Fruit fly (Drosophila melanogaster): ENCODE data around the gene vib.

Gene vib

DNA sequence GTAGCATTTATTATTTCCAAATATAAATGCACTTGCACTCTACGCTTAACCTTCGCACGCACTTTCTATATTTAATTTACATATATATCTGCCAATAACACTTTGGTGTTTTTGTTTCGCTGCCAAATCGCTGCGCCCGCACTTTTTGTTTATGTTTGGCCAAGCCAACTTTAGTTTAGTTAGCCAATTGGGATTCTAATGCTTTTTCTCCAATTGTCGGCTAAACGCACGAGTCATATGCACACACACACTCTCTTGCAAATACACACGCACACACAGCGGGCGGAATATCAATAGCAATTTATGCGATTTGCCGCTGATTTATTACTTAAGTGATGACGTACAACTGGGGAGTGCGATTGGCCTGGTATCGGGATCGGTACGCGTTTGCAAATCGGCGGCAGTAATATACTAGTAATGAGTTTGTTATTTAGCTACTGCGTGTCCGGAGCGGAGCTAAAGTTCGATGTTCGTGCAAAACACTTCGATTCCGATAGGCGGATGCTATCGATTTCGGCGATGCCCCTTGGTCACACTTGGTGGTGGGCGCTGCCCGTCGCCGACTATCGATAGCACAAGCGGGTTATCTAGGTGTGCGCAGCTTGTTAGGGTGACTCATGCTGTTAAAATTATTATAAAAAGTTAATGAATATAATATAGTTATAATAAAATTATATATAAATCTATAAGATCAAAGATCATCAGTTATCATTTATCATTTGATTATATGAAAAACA lies at the start of gene vib:
Gene vib, minus strand, starts transcription at position 515 of the 737 bp plus-strand sequence.
- TF ChIP-seq Dll (optimal IDR thresholded peaks at IDR 0.05) (no peak), EcR (GFP tag; optimal IDR thresholded peaks at IDR 0.05) (no peak), usp (GFP tag; optimal IDR thresholded peaks at IDR 0.05) (no peak), pan (optimal IDR thresholded peaks at IDR 0.05) (no peak), psq (optimal IDR thresholded peaks at IDR 0.05) (no peak), CG8478 (optimal IDR thresholded peaks at IDR 0.05) (no peak)

DNA sequence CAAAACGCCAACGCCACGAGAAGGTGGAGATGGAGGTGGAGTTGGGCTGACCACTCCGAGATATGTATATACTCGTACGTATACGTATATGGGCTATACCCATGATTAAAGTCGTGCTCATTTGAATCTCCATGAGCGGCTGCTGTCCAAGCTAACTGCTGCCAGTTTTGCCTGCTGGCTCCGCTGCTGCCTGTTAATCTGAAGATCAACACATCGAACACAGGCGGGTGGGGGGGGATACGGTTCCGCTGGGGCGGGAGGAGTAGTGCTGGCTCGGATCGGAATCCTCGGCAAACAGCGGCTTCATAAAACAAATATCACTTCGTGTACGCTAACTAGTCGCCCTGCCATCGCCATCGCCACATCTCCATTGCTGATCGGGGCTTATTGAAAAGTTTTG lies 49.7 kb upstream of the vib start:
- no peak for TF ChIP-seq CG8478 (optimal IDR thresholded peaks at IDR 0.05)
- TF ChIP-seq Dll (optimal IDR thresholded peaks at IDR 0.05): no peak
- TF ChIP-seq usp (GFP tag; optimal IDR thresholded peaks at IDR 0.05): no peak
- TF ChIP-seq pan (optimal IDR thresholded peaks at IDR 0.05): no peak
- TF ChIP-seq psq (optimal IDR thresholded peaks at IDR 0.05): no peak
- TF ChIP-seq EcR (GFP tag; optimal IDR thresholded peaks at IDR 0.05): no peak

DNA sequence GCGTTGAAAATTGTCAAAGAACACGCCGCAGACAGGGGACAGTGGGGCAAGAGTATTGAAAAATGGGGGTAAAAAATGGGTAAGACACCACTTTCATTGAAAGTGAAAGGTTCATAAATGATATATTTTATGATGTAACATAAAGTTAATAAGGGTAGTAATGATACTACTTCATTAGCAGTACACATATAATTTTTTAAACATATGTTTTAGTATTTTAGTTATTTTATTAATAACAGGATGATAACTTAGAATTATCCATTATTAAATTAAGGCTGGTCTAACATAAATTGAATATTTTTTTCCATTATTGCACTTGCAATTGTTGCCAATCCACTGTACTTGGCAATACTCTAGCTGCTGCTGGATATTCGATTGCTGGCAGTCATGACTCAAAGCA lies 47.6 kb upstream of the vib start:
- no peak for TF ChIP-seq Dll (optimal IDR thresholded peaks at IDR 0.05)
- no peak for TF ChIP-seq EcR (GFP tag; optimal IDR thresholded peaks at IDR 0.05)
- TF ChIP-seq pan (optimal IDR thresholded peaks at IDR 0.05): no peak
- no peak for TF ChIP-seq usp (GFP tag; optimal IDR thresholded peaks at IDR 0.05)
- no peak for TF ChIP-seq psq (optimal IDR thresholded peaks at IDR 0.05)
- no peak for TF ChIP-seq CG8478 (optimal IDR thresholded peaks at IDR 0.05)

DNA sequence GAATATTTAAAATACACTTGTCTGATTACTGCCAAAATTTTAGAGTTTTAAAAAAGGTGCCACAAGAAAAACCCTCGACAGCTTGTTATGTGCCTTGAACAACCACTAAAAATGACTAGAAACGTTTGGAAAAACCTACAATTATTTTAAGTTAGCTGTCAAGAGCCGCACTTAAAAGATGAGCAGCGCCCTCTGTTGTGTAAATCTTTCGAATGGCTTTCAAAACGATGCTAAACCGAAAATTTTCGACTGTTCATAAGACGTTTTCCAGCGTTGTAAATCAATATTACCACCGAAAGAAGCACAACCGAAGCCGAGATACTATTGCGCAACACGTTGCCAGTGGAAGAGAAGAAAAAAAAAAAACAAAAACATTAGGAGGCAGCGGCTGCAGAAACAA lies 44.7 kb upstream of the vib start:
- TF ChIP-seq CG8478 (optimal IDR thresholded peaks at IDR 0.05) (no peak), Dll (optimal IDR thresholded peaks at IDR 0.05) (no peak), pan (optimal IDR thresholded peaks at IDR 0.05) (no peak), psq (optimal IDR thresholded peaks at IDR 0.05) (no peak), usp (GFP tag; optimal IDR thresholded peaks at IDR 0.05) (no peak), EcR (GFP tag; optimal IDR thresholded peaks at IDR 0.05) (no peak)

DNA sequence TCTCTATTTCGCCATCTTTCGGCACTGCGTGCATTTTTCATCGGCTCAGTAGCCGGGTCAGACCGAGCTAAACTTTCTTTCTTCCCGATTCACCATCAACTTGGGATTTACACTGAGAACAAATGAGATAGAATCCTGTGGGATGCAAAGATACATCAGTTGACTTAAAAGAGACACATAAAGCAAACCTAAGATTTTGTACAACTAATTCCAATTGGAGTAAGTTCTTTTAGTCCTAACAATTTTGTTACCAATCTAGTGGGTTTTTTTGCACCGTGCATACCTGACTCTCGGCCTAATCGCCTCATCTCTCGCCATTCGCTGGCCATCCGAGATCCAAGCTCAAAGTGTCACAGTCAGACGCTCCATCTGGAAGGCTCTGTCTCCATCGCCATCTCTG lies 38.3 kb upstream of the vib start:
- TF ChIP-seq CG8478 (optimal IDR thresholded peaks at IDR 0.05) (no peak), EcR (GFP tag; optimal IDR thresholded peaks at IDR 0.05) (no peak), pan (optimal IDR thresholded peaks at IDR 0.05) (no peak), usp (GFP tag; optimal IDR thresholded peaks at IDR 0.05) (no peak), Dll (optimal IDR thresholded peaks at IDR 0.05) (no peak), psq (optimal IDR thresholded peaks at IDR 0.05) (no peak)

DNA sequence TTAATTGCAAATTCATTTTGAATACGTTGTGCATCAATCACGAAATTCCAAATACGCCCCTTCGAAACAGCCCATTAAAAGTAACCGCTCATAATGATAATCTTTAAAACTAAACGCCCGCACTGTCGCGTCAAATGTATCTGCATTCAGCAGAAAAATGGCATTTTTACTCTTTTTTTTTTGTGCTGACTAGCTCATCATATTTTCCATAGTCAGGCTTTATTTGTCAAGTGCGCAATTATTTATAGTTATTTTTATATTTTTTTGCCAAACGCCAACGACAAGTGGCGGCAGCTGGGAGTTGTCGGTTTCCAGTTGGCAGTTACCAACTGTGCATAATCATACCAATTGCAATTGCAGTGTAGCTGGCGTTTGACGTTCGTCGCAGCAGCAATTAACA lies 30.0 kb upstream of the vib start, which contains the start of gene CG14280:
Gene CG14280, plus strand, starts transcription at position 301 of the 400 bp plus-strand sequence.
- TF ChIP-seq EcR (GFP tag; optimal IDR thresholded peaks at IDR 0.05) (no peak), usp (GFP tag; optimal IDR thresholded peaks at IDR 0.05) (no peak), CG8478 (optimal IDR thresholded peaks at IDR 0.05) (no peak), pan (optimal IDR thresholded peaks at IDR 0.05) (no peak), Dll (optimal IDR thresholded peaks at IDR 0.05) (no peak), psq (optimal IDR thresholded peaks at IDR 0.05) (no peak)

DNA sequence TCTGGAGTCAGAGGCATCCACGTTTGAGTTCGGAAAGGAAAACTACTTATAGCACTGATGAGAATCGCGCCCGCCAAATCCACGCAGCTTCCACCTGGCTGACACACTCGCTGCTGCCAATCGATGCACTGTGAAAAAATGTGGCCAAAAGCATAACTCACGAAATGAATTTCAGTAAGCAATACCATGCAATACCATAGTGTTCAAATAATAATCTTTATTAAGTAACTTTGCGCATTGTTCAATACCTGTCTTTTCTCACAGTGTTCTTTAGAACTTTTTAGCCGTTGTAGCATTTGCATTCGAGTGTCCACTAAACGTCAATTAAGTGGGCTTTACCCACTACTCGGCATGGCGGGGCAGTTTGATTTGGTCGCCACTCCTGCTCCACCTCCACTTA lies 28.8 kb upstream of the vib start:
- TF ChIP-seq Dll (optimal IDR thresholded peaks at IDR 0.05) (no peak), pan (optimal IDR thresholded peaks at IDR 0.05) (no peak), CG8478 (optimal IDR thresholded peaks at IDR 0.05) (no peak), EcR (GFP tag; optimal IDR thresholded peaks at IDR 0.05) (no peak), psq (optimal IDR thresholded peaks at IDR 0.05) (no peak)

DNA sequence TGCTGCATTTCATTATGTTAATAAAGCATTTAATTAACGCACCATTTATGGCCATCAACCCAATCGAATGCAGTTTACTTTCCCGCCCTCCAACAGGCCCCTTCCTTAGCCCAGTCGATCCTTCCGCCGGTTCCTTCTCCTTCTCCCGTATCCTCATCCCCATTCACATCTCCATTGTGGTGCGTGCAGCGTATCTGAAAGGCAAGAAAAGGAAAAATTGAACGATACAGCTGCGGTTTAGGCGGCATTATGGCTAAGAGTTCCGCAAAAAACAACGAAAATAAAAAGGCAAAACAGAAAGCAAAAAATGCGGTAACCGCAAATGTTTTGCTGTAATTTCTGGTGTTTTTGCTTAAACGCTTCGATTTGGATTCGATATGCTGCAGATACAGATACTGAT lies 27.5 kb upstream of the vib start:
- TF ChIP-seq psq (optimal IDR thresholded peaks at IDR 0.05) (no peak), Dll (optimal IDR thresholded peaks at IDR 0.05) (no peak), pan (optimal IDR thresholded peaks at IDR 0.05) (no peak), EcR (GFP tag; optimal IDR thresholded peaks at IDR 0.05) (no peak), CG8478 (optimal IDR thresholded peaks at IDR 0.05) (no peak), usp (GFP tag; optimal IDR thresholded peaks at IDR 0.05) (no peak)

DNA sequence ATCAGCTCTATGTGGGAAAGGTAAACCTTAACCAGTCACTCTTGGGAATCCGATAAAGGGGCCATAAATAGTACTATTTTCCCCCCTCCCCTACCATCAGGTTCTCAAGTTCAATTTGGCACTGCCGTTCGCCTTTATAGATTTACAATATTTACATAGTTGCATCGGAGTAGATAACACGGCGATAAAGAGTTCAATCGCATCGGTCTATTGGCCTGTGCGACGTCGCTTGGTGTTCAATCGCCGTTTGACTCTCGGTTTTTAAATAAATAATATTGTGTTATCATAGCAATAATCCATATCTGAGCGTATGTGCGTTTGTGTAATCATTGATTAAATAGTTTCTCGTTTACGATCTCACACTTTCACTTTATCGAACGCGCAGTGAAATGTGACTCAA lies 23.6 kb upstream of the vib start:
- TF ChIP-seq Dll (optimal IDR thresholded peaks at IDR 0.05) (no peak), usp (GFP tag; optimal IDR thresholded peaks at IDR 0.05) (no peak), pan (optimal IDR thresholded peaks at IDR 0.05) (no peak), CG8478 (optimal IDR thresholded peaks at IDR 0.05) (no peak), EcR (GFP tag; optimal IDR thresholded peaks at IDR 0.05) (no peak), psq (optimal IDR thresholded peaks at IDR 0.05) (no peak)

DNA sequence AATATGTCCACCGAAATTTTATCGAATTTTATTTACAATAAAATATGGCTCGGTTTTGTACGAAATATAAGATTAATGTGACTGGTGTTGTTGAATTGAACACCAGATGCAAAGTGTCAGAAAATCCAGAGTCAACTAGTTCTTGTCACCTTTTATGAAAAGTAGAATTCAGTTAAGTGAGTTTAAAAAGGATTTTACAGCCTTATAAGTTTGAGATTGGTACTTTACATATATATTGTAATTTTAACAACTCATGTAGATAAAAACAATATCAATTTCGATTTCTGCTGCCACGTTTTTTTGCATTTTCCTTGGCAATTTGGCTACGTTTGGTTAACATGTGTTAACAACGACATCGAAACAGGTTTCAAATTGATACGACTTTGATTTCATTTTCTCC lies 21.6 kb upstream of the vib start, which contains the start of gene CG5217:
Gene CG5217, minus strand, starts transcription at position 101 of the 400 bp plus-strand sequence.
- TF ChIP-seq pan (optimal IDR thresholded peaks at IDR 0.05) (no peak), CG8478 (optimal IDR thresholded peaks at IDR 0.05) (no peak), usp (GFP tag; optimal IDR thresholded peaks at IDR 0.05) (no peak), EcR (GFP tag; optimal IDR thresholded peaks at IDR 0.05) (no peak), psq (optimal IDR thresholded peaks at IDR 0.05) (no peak), Dll (optimal IDR thresholded peaks at IDR 0.05) (no peak)

DNA sequence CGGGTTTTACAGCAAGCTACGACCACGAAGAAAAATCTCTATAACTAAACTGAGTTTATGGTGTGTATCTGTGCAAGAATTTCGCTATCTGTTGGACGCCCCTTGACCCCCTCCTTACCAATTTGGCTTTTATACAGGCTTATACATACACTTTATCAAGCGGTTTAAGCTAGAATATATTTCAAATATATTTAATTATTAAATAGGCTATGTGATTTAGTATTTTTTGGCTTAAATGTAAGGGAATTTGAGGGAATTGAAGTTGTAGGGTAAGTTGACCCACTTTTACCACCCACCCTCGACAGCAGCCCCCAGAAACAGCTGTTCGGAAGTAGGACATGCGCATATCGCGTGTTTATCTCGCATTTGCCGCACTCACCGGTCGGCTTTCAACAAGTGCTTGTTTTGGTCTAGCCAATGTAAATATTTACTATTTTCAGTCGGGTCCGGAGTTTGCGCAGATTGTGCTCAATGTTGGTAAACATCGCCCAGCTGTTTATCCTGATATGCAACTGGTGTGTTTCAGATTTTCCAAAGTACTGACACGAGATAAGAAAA lies 19.7 kb upstream of the vib start, which contains the start of gene unc79:
Gene unc79, minus strand, starts transcription at position 51 of the 558 bp plus-strand sequence.
- TF ChIP-seq EcR (GFP tag; optimal IDR thresholded peaks at IDR 0.05) (no peak), CG8478 (optimal IDR thresholded peaks at IDR 0.05) (no peak), Dll (optimal IDR thresholded peaks at IDR 0.05) (no peak), pan (optimal IDR thresholded peaks at IDR 0.05) (no peak), psq (optimal IDR thresholded peaks at IDR 0.05) (no peak), usp (GFP tag; optimal IDR thresholded peaks at IDR 0.05) (no peak)

DNA sequence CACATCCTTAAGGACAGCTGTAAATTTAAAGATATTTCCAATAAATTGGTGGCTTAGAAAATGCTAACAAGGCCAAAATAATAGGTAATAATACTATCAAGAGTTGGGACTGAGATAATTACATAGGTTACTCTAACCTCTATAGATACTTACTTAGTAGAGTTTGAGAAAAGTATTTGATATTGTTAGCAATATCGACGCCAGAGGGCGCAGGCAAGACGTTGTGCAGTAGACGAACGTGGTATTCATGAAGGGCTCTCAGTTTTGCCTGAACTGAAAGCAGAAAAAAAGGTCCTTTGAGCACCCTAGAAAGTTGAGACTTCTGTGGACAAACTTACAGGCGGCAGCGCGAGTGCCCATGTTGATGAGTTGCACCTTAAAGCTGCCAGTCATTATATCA lies 18.9 kb upstream of the vib start:
- TF ChIP-seq Dll (optimal IDR thresholded peaks at IDR 0.05) (no peak), CG8478 (optimal IDR thresholded peaks at IDR 0.05) (no peak), psq (optimal IDR thresholded peaks at IDR 0.05) (no peak), pan (optimal IDR thresholded peaks at IDR 0.05) (no peak), usp (GFP tag; optimal IDR thresholded peaks at IDR 0.05) (no peak), EcR (GFP tag; optimal IDR thresholded peaks at IDR 0.05) (no peak)

Data from whole organism.